Worm (Caenorhabditis elegans): ENCODE results near the gene acs-19.

acs-19 gene

DNA sequence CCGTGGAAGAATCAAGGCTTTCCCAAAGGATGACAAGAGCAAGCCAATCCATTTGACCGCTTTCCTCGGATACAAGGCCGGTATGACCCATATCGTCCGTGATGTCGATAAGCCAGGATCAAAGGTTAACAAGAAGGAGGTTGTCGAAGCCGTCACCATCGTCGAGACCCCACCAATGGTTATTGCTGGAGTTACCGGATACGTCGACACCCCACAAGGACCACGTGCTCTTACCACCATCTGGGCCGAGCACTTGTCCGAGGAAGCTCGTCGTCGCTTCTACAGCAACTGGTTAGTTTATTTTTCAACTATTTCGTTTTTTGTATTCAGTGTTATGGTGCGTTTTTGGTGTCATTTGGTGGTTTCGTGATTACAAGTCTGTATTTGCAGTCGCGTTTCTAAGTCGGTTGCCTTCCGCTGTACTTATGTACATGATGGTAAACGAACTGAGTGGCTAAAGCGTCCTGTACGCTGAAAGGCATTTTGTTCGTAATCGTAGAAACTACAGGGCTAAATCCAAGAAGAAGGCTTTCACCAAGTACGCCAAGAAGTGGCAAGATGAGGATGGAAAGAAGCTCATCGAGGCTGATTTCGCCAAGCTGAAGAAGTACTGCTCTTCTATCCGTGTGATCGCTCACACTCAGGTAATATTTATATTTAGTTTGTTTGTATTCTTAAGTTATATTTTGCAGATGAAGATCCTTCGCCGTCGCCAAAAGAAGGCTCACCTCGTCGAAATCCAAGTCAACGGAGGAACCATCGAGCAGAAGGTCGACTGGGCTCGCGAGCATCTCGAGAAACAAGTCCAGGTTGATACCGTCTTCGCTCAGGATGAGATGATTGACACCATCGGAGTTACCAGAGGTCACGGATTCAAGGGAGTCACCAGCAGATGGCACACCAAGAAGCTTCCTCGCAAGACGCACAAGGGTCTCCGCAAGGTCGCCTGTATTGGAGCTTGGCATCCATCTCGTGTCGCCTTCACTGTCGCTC lies 3.9 kb downstream of the acs-19 start:
- TF ChIP-seq lin-39 (tag; optimal IDR thresholded peaks at IDR 0.05) (no peak), ztf-11 (tag; optimal IDR thresholded peaks at IDR 0.05) (no peak), fkh-10 (GFP tag; optimal IDR thresholded peaks at IDR 0.05) (no peak)

DNA sequence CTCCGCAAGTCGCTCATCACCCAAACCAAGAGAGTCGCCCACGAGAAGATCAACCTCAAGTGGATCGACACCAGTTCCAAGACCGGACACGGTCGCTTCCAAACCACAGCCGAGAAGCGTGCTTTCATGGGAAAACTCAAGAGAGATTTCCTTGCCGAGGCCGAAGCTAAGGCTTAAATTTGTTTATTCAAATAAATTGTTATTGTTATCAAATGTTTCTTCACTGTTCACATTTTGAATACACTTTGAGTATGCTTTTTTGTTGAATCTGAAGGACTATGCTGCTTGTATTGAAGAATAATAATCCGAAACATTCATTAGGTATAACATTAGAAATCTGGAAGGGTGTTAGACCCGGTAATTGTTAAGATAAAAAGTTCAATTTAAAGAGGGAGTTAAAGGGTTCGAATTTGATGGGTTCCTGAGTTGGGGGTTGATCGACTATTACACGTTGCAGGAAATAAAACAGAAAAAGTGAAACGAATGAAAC lies 5.0 kb downstream of the acs-19 start:
- TF ChIP-seq ceh-28 (tag; optimal IDR thresholded peaks at IDR 0.05) (peak; percentile 45), ama-1 (optimal IDR thresholded peaks at IDR 0.05) (no peak), nfya-1 (tag; optimal IDR thresholded peaks at IDR 0.05; ENCODE audit: insufficient read depth) (no peak), ztf-11 (tag; optimal IDR thresholded peaks at IDR 0.05) (no peak), unc-62 (GFP tag; optimal IDR thresholded peaks at IDR 0.05) (no peak), fkh-2 (tag; optimal IDR thresholded peaks at IDR 0.05) (no peak), eor-1 (tag; optimal IDR thresholded peaks at IDR 0.05) (no peak), nhr-23 (tag; optimal IDR thresholded peaks at IDR 0.05) (peak; percentile 44), zag-1 (tag; optimal IDR thresholded peaks at IDR 0.05) (no peak), ZK546.5 (tag; optimal IDR thresholded peaks at IDR 0.05) (no peak), lin-39 (tag; optimal IDR thresholded peaks at IDR 0.05) (no peak), elt-1 (tag; optimal IDR thresholded peaks at IDR 0.05) (no peak), ceh-9 (tag; optimal IDR thresholded peaks at IDR 0.05) (no peak), fkh-10 (GFP tag; optimal IDR thresholded peaks at IDR 0.05) (no peak), elt-3 (tag; optimal IDR thresholded peaks at IDR 0.05) (no peak), mml-1 (tag; optimal IDR thresholded peaks at IDR 0.05) (no peak), nhr-43 (tag; optimal IDR thresholded peaks at IDR 0.05; ENCODE audit: poor library complexity, severe bottlenecking) (no peak), sea-2 (GFP tag; optimal IDR thresholded peaks at IDR 0.05) (no peak), R02D3.7 (tag; optimal IDR thresholded peaks at IDR 0.05) (peak; percentile 45), lin-15B (tag; optimal IDR thresholded peaks at IDR 0.05) (no peak), egl-27 (tag; optimal IDR thresholded peaks at IDR 0.05) (no peak), ceh-82 (tag; optimal IDR thresholded peaks at IDR 0.05) (peak; percentile 60), pha-4 (tag; optimal IDR thresholded peaks at IDR 0.05) (no peak), nhr-237 (tag; optimal IDR thresholded peaks at IDR 0.05) (no peak), unc-39 (tag; optimal IDR thresholded peaks at IDR 0.05) (no peak), ztf-4 (tag; optimal IDR thresholded peaks at IDR 0.05) (no peak), mdl-1 (tag; optimal IDR thresholded peaks at IDR 0.05) (no peak), lsy-12 (tag; optimal IDR thresholded peaks at IDR 0.05) (peak; percentile 17), fos-1 (tag; optimal IDR thresholded peaks at IDR 0.05) (no peak), elt-2 (tag; optimal IDR thresholded peaks at IDR 0.05) (peak; percentile 17), nhr-11 (tag; optimal IDR thresholded peaks at IDR 0.05) (no peak), aly-2 (tag; optimal IDR thresholded peaks at IDR 0.05) (peak; percentile 75), daf-12 (tag; optimal IDR thresholded peaks at IDR 0.05) (no peak), nhr-12 (tag; optimal IDR thresholded peaks at IDR 0.05) (no peak), nhr-76 (tag; optimal IDR thresholded peaks at IDR 0.05) (no peak), nhr-67 (tag; optimal IDR thresholded peaks at IDR 0.05) (no peak), nhr-25 (tag; optimal IDR thresholded peaks at IDR 0.05) (peak; percentile 52), pqm-1 (tag; optimal IDR thresholded peaks at IDR 0.05) (no peak), ceh-16 (tag; optimal IDR thresholded peaks at IDR 0.05) (no peak), snpc-4 (tag; optimal IDR thresholded peaks at IDR 0.05) (no peak), skn-1 (tag; optimal IDR thresholded peaks at IDR 0.05) (no peak), nhr-28 (tag; optimal IDR thresholded peaks at IDR 0.05) (no peak), egl-5 (tag; optimal IDR thresholded peaks at IDR 0.05) (no peak), nhr-77 (tag; optimal IDR thresholded peaks at IDR 0.05) (peak; percentile 74)
